Worm (Caenorhabditis elegans): ENCODE data around the gene C55A6.1.

The C55A6.1 gene

DNA sequence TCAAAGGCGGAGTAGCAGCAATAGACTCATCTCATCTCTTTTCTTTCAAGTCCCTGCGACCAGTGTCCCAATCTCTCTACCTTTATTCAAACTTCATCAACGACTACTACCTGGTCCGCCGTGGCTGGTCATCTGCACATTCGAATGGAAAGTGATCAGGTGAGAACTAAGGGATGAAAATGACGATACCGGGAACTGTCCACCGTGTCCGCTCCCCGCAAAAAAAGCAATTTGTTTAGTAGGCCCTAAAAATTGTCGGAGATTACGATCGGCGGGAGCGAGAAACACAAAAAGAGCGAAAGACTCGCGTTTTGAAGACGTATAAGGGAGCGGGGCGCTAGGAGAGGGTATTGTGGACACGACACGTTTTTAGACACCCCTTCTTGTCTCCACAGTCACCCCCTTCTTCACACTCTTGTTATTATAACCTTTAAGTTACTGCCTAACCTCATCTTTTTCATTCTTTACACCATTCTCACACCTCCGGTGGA, 41.8 kb downstream of the C55A6.1 start, which contains the start of gene zipt-16:
Gene zipt-16 (plus strand): TSS at position 51 of the 491 bp plus-strand sequence.
- TF ChIP-seq tbx-37 (GFP tag; conservative IDR thresholded peaks at IDR 0.05) (no peak), hmbx-1 (tag; optimal IDR thresholded peaks at IDR 0.05) (no peak), ceh-36 (tag; optimal IDR thresholded peaks at IDR 0.05) (no peak), aly-1 (tag; optimal IDR thresholded peaks at IDR 0.05) (no peak), flt-1 (GFP tag; IDR thresholded peaks at IDR 0.05) (no peak), tbx-11 (GFP tag; IDR thresholded peaks at IDR 0.05) (no peak), hmg-4 (GFP tag; optimal IDR thresholded peaks at IDR 0.05) (no peak), pes-1 (GFP tag; IDR thresholded peaks at IDR 0.05) (no peak), scrt-1 (GFP tag; IDR thresholded peaks at IDR 0.05) (no peak), sea-1 (GFP tag; conservative IDR thresholded peaks at IDR 0.05) (no peak), tra-4 (tag; optimal IDR thresholded peaks at IDR 0.05) (no peak), hnd-1 (tag; optimal IDR thresholded peaks at IDR 0.05) (no peak), ets-7 (tag; optimal IDR thresholded peaks at IDR 0.05) (no peak), B0310.2 (tag; optimal IDR thresholded peaks at IDR 0.05) (no peak), ama-1 (optimal IDR thresholded peaks at IDR 0.05) (no peak), F13C5.2 (tag; optimal IDR thresholded peaks at IDR 0.05) (no peak), ceh-13 (GFP tag; optimal IDR thresholded peaks at IDR 0.05) (no peak)

DNA sequence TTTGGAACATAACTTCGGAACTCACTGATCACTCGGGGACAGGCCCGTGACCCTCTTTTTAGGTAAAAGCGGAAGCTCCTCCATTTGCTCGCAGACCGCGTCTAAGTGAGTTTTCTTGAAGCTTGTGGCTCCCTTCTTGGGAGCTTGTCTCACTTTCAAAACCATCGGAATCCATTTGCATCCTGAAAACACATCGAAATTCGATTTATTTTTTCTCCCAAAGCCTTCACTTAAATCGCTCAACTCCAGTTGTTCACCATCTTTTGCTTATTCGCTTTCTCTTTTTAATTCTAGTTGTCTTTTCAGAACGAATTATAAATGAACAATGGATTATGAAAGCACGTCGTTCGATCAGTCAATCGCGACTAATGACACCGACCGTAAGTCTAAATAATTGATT, 45.5 kb downstream of the C55A6.1 start, which contains the start of gene T11F9.1:
Gene T11F9.1 (plus strand): TSS at position 301 of the 400 bp plus-strand sequence.
- TF ChIP-seq pes-1 (GFP tag; IDR thresholded peaks at IDR 0.05) (no peak), ceh-36 (tag; optimal IDR thresholded peaks at IDR 0.05) (no peak), tbx-11 (GFP tag; IDR thresholded peaks at IDR 0.05) (no peak), F13C5.2 (tag; optimal IDR thresholded peaks at IDR 0.05) (no peak), tra-4 (tag; optimal IDR thresholded peaks at IDR 0.05) (no peak), B0310.2 (tag; optimal IDR thresholded peaks at IDR 0.05) (no peak), tbx-37 (GFP tag; conservative IDR thresholded peaks at IDR 0.05) (no peak), sea-1 (GFP tag; conservative IDR thresholded peaks at IDR 0.05) (no peak), aly-1 (tag; optimal IDR thresholded peaks at IDR 0.05) (no peak), hmbx-1 (tag; optimal IDR thresholded peaks at IDR 0.05) (no peak), scrt-1 (GFP tag; IDR thresholded peaks at IDR 0.05) (no peak), hnd-1 (tag; optimal IDR thresholded peaks at IDR 0.05) (no peak), ama-1 (optimal IDR thresholded peaks at IDR 0.05) (no peak)

ce11 chrV:11454917-11455316, 49.9 kb downstream of the C55A6.1 start:
- TF ChIP-seq aly-1 (tag; optimal IDR thresholded peaks at IDR 0.05) (no peak), scrt-1 (GFP tag; IDR thresholded peaks at IDR 0.05) (no peak), ets-7 (tag; optimal IDR thresholded peaks at IDR 0.05) (no peak), ceh-36 (tag; optimal IDR thresholded peaks at IDR 0.05) (no peak), sea-1 (GFP tag; conservative IDR thresholded peaks at IDR 0.05) (no peak), ceh-13 (GFP tag; optimal IDR thresholded peaks at IDR 0.05) (no peak), B0310.2 (tag; optimal IDR thresholded peaks at IDR 0.05) (no peak), hmbx-1 (tag; optimal IDR thresholded peaks at IDR 0.05) (no peak), hnd-1 (tag; optimal IDR thresholded peaks at IDR 0.05) (no peak), tbx-11 (GFP tag; IDR thresholded peaks at IDR 0.05) (no peak)
